Fruit fly (Drosophila melanogaster) whole organism, embryonic: ENCODE measurements around the gene numb.

Experiments
- Blimp-1 ChIP-seq: fragments of 200-800 bp; sonication (Bioruptor generic); optimal IDR thresholded peaks from 3 replicates; lab custom pipeline; 2018; ENCODE audit warnings: missing biosample characterization, missing genetic modification characterization, mild to moderate bottlenecking, moderate library complexity, missing genetic modification reagents
- CG14014 ChIP-seq: fragments of 200-800 bp; sonication (Bioruptor generic); IDR thresholded peaks from 2 replicates; pipeline ENCODE4 v1.3.6; 2022; ENCODE audit warnings: missing biosample characterization, missing genetic modification characterization
- CG17829 ChIP-seq: fragments of 200-800 bp; optimal IDR thresholded peaks from 2 replicates; lab custom pipeline; 2019; ENCODE audit warnings: missing biosample characterization, mild to moderate bottlenecking, missing genetic modification characterization, moderate library complexity
- CG31441 ChIP-seq: fragments of 200-800 bp; sonication (Bioruptor generic); IDR thresholded peaks from 2 replicates; pipeline ENCODE4 v1.3.6; 2022; ENCODE audit warnings: missing biosample characterization, missing genetic modification characterization
- CG3163 ChIP-seq: fragments of 200-800 bp; sonication (Bioruptor generic); optimal IDR thresholded peaks from 3 replicates; lab custom pipeline; 2016; ENCODE audit warnings: missing biosample characterization, missing genetic modification characterization
- CG3726 ChIP-seq: fragments of 200-800 bp; sonication (Bioruptor generic); IDR thresholded peaks from 3 replicates; pipeline ENCODE4, ENCODE4 v1.3.6; 2022; ENCODE audit warnings: missing biosample characterization, missing genetic modification characterization
- CG4360 ChIP-seq: fragments of 200-800 bp; sonication (Bioruptor generic); IDR thresholded peaks from 2 replicates; pipeline ENCODE4 v1.3.6; 2022; ENCODE audit warnings: missing biosample characterization, missing genetic modification characterization
- CG5953 ChIP-seq: fragments of 200-800 bp; sonication (Bioruptor generic); IDR thresholded peaks from 2 replicates; pipeline ENCODE4 v1.3.6; 2022; ENCODE audit warnings: missing biosample characterization, missing genetic modification characterization
- CG6683 ChIP-seq: fragments of 200-800 bp; sonication (Bioruptor generic); optimal IDR thresholded peaks from 2 replicates; lab custom pipeline; 2017; ENCODE audit warnings: missing biosample characterization, mild to moderate bottlenecking, missing genetic modification characterization, missing genetic modification reagents
- CG6791 ChIP-seq: fragments of 200-800 bp; sonication (Bioruptor generic); IDR thresholded peaks from 3 replicates; pipeline ENCODE4 v1.3.6; 2022; ENCODE audit warnings: missing biosample characterization, missing genetic modification characterization; ENCODE audit not compliant: partially characterized antibody
- CG8290 ChIP-seq, 3 experiments: fragments of 200-800 bp; sonication (Bioruptor generic); optimal IDR thresholded peaks; 2 replicates each; lab custom pipeline; 2016 to 2019; ENCODE audit warnings: missing biosample characterization in 3 of 3, missing genetic modification characterization in 3 of 3, mild to moderate bottlenecking in 2 of 3, moderate library complexity in 1 of 3
- CTCF ChIP-seq: fragments of 200-800 bp; sonication (Bioruptor generic); optimal IDR thresholded peaks from 2 replicates; lab custom pipeline; 2017; ENCODE audit warnings: missing biosample characterization, mild to moderate bottlenecking, missing genetic modification characterization, moderate library complexity
- Ets65A ChIP-seq: fragments of 200-800 bp; sonication (Bioruptor generic); peaks from one replicate; lab custom pipeline; 2016; ENCODE audit warnings: missing biosample characterization, missing genetic modification characterization
- H15 ChIP-seq: fragments of 200-800 bp; sonication (Bioruptor generic); IDR thresholded peaks from 3 replicates; pipeline ENCODE4 v1.3.6; 2022; ENCODE audit warnings: missing biosample characterization, missing genetic modification characterization
- Lim3 ChIP-seq: fragments of 200-800 bp; sonication (Bioruptor generic); IDR thresholded peaks from 2 replicates; pipeline ENCODE4 v1.3.6; 2022; ENCODE audit warnings: missing biosample characterization, missing genetic modification characterization
- Med ChIP-seq: fragments of 200-800 bp; sonication (Bioruptor generic); peaks from one replicate; lab custom pipeline; 2016; ENCODE audit warnings: missing biosample characterization, missing genetic modification characterization, mild to moderate bottlenecking, inconsistent platforms, moderate library complexity
- Myb ChIP-seq: fragments of 200-800 bp; sonication (Bioruptor generic); optimal IDR thresholded peaks from 2 replicates; lab custom pipeline; 2016; ENCODE audit warnings: missing biosample characterization, missing genetic modification characterization
- ci ChIP-seq: fragments of 200-800 bp; sonication (Bioruptor generic); IDR thresholded peaks from 3 replicates; pipeline ENCODE4 v1.3.6; 2022; ENCODE audit warnings: missing biosample characterization, missing genetic modification characterization
- cwo ChIP-seq: fragments of 200-800 bp; sonication (Bioruptor generic); optimal IDR thresholded peaks from 3 replicates; lab custom pipeline; 2017; ENCODE audit warnings: missing biosample characterization, missing genetic modification characterization, mild to moderate bottlenecking, moderate library complexity, missing genetic modification reagents
- exex ChIP-seq: fragments of 200-800 bp; sonication (Bioruptor generic); optimal IDR thresholded peaks from 4 replicates; lab custom pipeline; 2018; ENCODE audit warnings: missing biosample characterization, mild to moderate bottlenecking, missing genetic modification characterization, moderate library complexity
- lab ChIP-seq: fragments of 200-800 bp; sonication (Bioruptor generic); optimal IDR thresholded peaks from 3 replicates; lab custom pipeline; 2017; ENCODE audit warnings: missing biosample characterization, missing genetic modification characterization, mild to moderate bottlenecking, moderate library complexity, missing genetic modification reagents
- maf-S ChIP-seq: fragments of 200-800 bp; sonication (Bioruptor generic); optimal IDR thresholded peaks from 2 replicates; lab custom pipeline; 2016; ENCODE audit warnings: missing biosample characterization, missing genetic modification characterization
- oc ChIP-seq: fragments of 200-800 bp; sonication (Bioruptor generic); optimal IDR thresholded peaks from 2 replicates; lab custom pipeline; 2018; ENCODE audit warnings: missing biosample characterization, mild to moderate bottlenecking, missing genetic modification characterization, moderate library complexity
- sens ChIP-seq: fragments of 200-800 bp; sonication (Bioruptor generic); peaks from one replicate; lab custom pipeline; 2016; ENCODE audit warnings: missing biosample characterization, missing genetic modification characterization
- stwl ChIP-seq: fragments of 200-800 bp; sonication (Bioruptor generic); optimal IDR thresholded peaks from 3 replicates; lab custom pipeline; 2018; ENCODE audit warnings: missing biosample characterization, mild to moderate bottlenecking, missing genetic modification characterization, moderate library complexity

The numb gene

DNA sequence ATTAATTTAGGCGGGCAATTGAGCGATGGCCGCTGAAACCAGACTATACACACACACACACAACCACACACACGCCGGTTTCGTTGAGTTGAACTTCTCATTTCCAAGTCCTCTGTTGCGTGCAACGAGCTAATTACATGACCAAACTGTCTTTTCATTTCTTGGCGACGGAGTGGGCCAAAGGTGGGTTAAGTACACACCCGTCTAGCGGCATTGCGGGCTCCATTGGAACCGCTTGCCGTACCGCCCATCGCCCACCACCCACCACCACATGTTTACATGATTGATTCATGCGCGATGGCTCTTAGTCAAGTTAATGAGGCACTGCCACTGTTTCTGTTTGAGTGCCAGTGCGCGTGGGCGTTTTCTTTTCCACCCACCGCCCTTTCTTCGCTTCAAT lies 73.2 kb downstream of the numb start (continued):
- TF ChIP-seq H15 (GFP tag; lab: Robert Waterston, UW) = 0 out of 3 replicates have a peak, but pooled peaks have one; percentile 21
- peak; percentile 71 for TF ChIP-seq lab (GFP tag; lab: Kevin White, UChicago)
- no peak for TF ChIP-seq CG3163 (GFP tag; lab: Kevin White, UChicago)
- TF ChIP-seq CG31441 (GFP tag; lab: Robert Waterston, UW) = no peak
- no peak for TF ChIP-seq Lim3 (GFP tag; lab: Robert Waterston, UW)
- TF ChIP-seq Myb (GFP tag; lab: Kevin White, UChicago) = no peak

DNA sequence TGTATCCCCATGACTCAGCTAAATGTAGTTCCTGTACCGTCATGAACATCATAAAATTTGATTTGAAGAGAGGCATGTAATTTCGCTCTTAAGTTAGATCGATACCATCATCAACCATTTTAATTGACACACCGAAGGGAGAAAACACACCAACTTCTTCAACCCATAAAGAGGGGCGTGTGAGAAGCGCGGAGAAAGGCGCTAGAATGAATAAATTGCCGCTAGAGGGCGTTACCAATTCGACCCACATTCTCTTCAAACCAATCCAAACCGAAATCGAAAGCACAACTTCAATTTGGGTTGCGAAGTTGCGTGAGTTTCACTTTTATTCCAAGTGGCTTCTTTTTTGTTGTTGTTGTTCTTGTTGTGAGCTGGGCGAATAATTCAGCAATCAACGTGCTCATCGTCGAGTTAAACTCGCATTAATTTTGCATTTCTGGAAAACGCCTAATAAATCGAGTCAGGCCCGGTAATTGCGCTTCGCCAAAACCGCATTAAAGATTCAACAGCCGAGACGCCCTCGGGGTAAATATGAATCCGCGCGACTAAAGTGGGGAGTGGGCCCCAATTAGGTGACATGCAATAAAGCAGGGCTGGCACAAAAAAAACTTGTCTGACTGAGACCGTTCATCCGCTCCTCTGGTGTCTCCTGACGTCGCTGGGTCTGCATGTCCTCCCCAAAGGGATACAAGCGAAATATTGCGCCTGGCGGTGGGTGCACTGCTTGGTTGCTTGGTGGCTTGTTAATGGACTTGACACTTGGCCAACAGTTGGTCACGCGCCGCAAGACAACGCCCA lies 75.3 kb downstream of the numb start:
- TF ChIP-seq cwo (GFP tag; lab: Kevin White, UChicago) (no peak), stwl (tag; lab: Kevin White, UChicago) (peak; percentile 13), CG17829 (peak; percentile 99), Ets65A (GFP tag; lab: Kevin White, UChicago) (peak; percentile 86), CG8290 (GFP tag; optimal IDR thresholded peaks at IDR 0.05; lab: Kevin White, UChicago) (peak; percentile 67), CG8290 (tag; optimal IDR thresholded peaks at IDR 0.05; lab: Kevin White, UChicago) (no peak), CG5953 (GFP tag; lab: Robert Waterston, UW) (0 out of 2 replicates have a peak, but pooled peaks have one; percentile 13), Med (GFP tag; lab: Kevin White, UChicago) (peak; percentile 46), CG4360 (GFP tag; lab: Robert Waterston, UW) (0 out of 2 replicates have a peak, but pooled peaks have one; percentile 13), CTCF (GFP tag; lab: Kevin White, UChicago) (peak; percentile 86), CG14014 (GFP tag; lab: Robert Waterston, UW) (no peak), CG6791 (GFP tag; lab: Robert Waterston, UW) (peak; percentile 33; the same call in 1 of the 3 replicates), Blimp-1 (GFP tag; lab: Kevin White, UChicago) (peak; percentile 70), ci (0 out of 3 replicates have a peak, but pooled peaks have one; percentile 43), oc (tag; lab: Kevin White, UChicago) (no peak), CG3726 (GFP tag; lab: Robert Waterston, UW) (no peak), maf-S (no peak), lab (GFP tag; lab: Kevin White, UChicago) (no peak)

DNA sequence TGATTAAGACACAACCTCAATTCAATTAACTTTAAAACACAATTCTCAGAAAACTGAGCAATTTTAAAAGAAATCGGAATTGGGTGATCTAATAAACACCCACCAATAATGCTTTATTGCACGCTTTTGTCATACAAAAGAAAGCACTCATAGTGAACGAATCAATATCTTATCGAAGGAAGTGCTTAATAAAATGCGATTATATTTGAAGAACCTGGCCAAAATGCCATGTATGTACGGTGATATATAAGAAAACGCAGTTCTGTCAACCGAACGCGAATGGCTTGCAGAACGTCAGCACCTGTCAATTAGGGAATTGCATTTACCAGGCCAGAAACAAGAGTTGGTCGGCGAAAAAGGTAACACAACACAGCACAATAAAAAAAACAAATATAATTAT lies 76.5 kb downstream of the numb start:
- TF ChIP-seq CG6683 (no peak), exex (tag; lab: Kevin White, UChicago) (peak; percentile 44), sens (GFP tag; lab: Kevin White, UChicago) (peak; percentile 25)
